Worm (Caenorhabditis elegans): Measurements from ENCODE around the gene F58H1.6.
A peak's percentile ranks its signal among the peaks of the same experiment; 100 is the strongest.

Gene F58H1.6

DNA sequence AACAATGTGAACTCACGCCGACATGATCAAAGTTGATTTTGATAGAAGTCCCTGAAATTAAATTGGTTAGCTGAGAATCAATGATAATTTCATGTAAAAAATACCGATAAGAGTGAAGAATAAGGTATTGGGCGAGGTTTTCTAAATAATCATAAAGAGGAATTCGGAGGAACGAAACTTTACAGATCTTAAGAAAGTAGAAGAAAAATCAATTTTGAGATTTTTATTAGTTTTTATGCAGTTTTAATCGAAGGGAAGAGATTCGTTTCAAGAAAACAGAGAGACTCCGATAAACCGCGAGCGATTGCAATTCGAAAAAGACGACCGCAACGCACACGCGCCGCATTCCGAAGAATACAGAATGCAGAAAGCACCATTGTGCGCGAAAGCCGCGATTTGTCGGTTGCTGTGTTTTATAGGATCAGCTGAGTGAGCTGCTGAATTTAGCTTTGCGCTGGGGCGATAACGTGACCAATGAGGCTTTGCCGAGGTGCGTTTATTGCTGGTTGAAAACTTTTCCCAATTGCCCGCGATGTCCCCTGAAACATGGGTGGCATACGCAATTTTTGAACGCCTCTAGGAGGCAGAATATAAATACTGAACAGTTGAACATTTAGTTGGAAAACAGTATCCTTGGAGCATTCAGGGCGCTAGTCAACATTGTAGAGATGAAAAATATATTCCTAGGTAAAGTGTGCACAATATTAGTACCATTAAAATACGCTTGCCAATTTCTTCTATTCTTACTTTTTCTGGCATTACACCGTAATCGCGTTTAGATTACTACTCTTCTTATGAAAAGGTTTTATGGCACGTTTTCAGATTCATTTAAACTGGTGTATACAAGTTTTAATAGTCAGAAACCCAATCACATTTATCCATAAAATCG lies 37.5 kb downstream of the F58H1.6 start, which contains the start of gene snr-4 (continued):
- TF ChIP-seq C04F5.9 (tag; optimal IDR thresholded peaks at IDR 0.05) (peak; percentile 77), nhr-90 (tag; optimal IDR thresholded peaks at IDR 0.05; ENCODE audit: poor library complexity) (peak; percentile 98), snu-23 (GFP tag; optimal IDR thresholded peaks at IDR 0.05) (peak; percentile 97), unc-30 (tag; optimal IDR thresholded peaks at IDR 0.05) (no peak), hlh-4 (tag; optimal IDR thresholded peaks at IDR 0.05) (no peak), elt-2 (tag; optimal IDR thresholded peaks at IDR 0.05) (peak; percentile 91), zip-4 (GFP tag; optimal IDR thresholded peaks at IDR 0.05) (peak; percentile 88), ceh-82 (tag; optimal IDR thresholded peaks at IDR 0.05) (peak; percentile 96 to 97 (median 96)), unc-86 (tag; optimal IDR thresholded peaks at IDR 0.05) (peak; percentile 94), tlp-1 (tag; optimal IDR thresholded peaks at IDR 0.05) (no peak), snpc-4 (tag; optimal IDR thresholded peaks at IDR 0.05) (peak; percentile 99), nhr-19 (GFP tag; conservative IDR thresholded peaks at IDR 0.05) (peak; percentile 98), unc-98 (GFP tag; IDR thresholded peaks at IDR 0.05) (peak; percentile 68; the same call in 1 of the 2 replicates), elt-3 (tag; optimal IDR thresholded peaks at IDR 0.05) (peak in 5 of 6 experiments; percentile 30 to 96 (median 93)), mep-1 (tag; optimal IDR thresholded peaks at IDR 0.05) (peak; percentile 84), ztf-11 (tag; optimal IDR thresholded peaks at IDR 0.05) (peak in 1 of 2 experiments; percentile 91), nhr-85 (tag) (peak; percentile 98), lin-39 (tag; optimal IDR thresholded peaks at IDR 0.05) (peak; percentile 86), sup-37 (GFP tag; optimal IDR thresholded peaks at IDR 0.05) (peak; percentile 89), fkh-4 (tag; optimal IDR thresholded peaks at IDR 0.05; ENCODE audit: borderline replicate concordance) (peak; percentile 69), vab-15 (tag; optimal IDR thresholded peaks at IDR 0.05) (peak; percentile 48), ets-5 (GFP tag; IDR thresholded peaks at IDR 0.05) (no peak), alr-1 (tag; optimal IDR thresholded peaks at IDR 0.05; ENCODE audit: borderline replicate concordance) (no peak), rnt-1 (tag; optimal IDR thresholded peaks at IDR 0.05) (peak; percentile 97), fkh-8 (tag; optimal IDR thresholded peaks at IDR 0.05) (peak; percentile 95), nhr-237 (tag; optimal IDR thresholded peaks at IDR 0.05) (peak; percentile 76), lin-35 (GFP tag; optimal IDR thresholded peaks at IDR 0.05) (peak; percentile 85 to 90), fos-1 (tag; optimal IDR thresholded peaks at IDR 0.05) (peak; percentile 92), isw-1 (GFP tag; IDR thresholded peaks at IDR 0.05) (peak; percentile 96), swsn-7 (tag; optimal IDR thresholded peaks at IDR 0.05) (peak; percentile 97), aly-2 (tag; optimal IDR thresholded peaks at IDR 0.05) (peak; percentile 91), ces-1 (GFP tag; optimal IDR thresholded peaks at IDR 0.05) (no peak), C34B4.2 (tag; optimal IDR thresholded peaks at IDR 0.05) (peak; percentile 23), nhr-20 (tag; optimal IDR thresholded peaks at IDR 0.05) (peak; percentile 96), pqm-1 (tag; optimal IDR thresholded peaks at IDR 0.05) (peak; percentile 56), F16B12.6 (tag; optimal IDR thresholded peaks at IDR 0.05) (peak; percentile 66), zag-1 (tag; optimal IDR thresholded peaks at IDR 0.05) (peak; percentile 17), ceh-90 (tag; optimal IDR thresholded peaks at IDR 0.05) (peak; percentile 31), xbp-1 (tag; optimal IDR thresholded peaks at IDR 0.05) (peak; percentile 93), pax-3 (tag; optimal IDR thresholded peaks at IDR 0.05) (peak; percentile 98), unc-62 (GFP tag; optimal IDR thresholded peaks at IDR 0.05) (peak; percentile 60), ceh-88 (GFP tag; IDR thresholded peaks at IDR 0.05) (peak; percentile 91), tbx-2 (tag; optimal IDR thresholded peaks at IDR 0.05) (peak; percentile 96), skn-1 (tag; optimal IDR thresholded peaks at IDR 0.05) (peak; percentile 80), dpl-1 (GFP tag; optimal IDR thresholded peaks at IDR 0.05) (peak; percentile 79 to 83 (median 83)), unc-130 (tag; optimal IDR thresholded peaks at IDR 0.05) (peak; percentile 66), efl-3 (GFP tag; optimal IDR thresholded peaks at IDR 0.05) (peak; percentile 68), nhr-77 (tag; optimal IDR thresholded peaks at IDR 0.05) (peak; percentile 95), efl-1 (optimal IDR thresholded peaks at IDR 0.05) (peak; percentile 91 to 96), efl-1 (GFP tag; optimal IDR thresholded peaks at IDR 0.05 in 1 of 2) (peak; percentile 83 to 99), fkh-10 (GFP tag; optimal IDR thresholded peaks at IDR 0.05) (peak; percentile 69)
